Fruit fly (Drosophila melanogaster) whole organism, embryonic: ENCODE results near the gene Mpcp2.

Experiments
- Bgb ChIP-seq: fragments of 200-800 bp; sonication (Bioruptor generic); IDR thresholded peaks from 2 replicates; pipeline ENCODE4 v1.3.6; 2022; ENCODE audit warnings: missing biosample characterization, missing genetic modification characterization; ENCODE audit not compliant: partially characterized antibody
- CG10321 ChIP-seq: fragments of 200-800 bp; sonication (Bioruptor generic); IDR thresholded peaks from 2 replicates; pipeline ENCODE4 v1.3.6; 2022; ENCODE audit warnings: missing biosample characterization, missing genetic modification characterization
- CG10431 ChIP-seq: fragments of 200-800 bp; sonication (Bioruptor generic); optimal IDR thresholded peaks from 3 replicates; lab custom pipeline; 2018; ENCODE audit warnings: missing biosample characterization, mild to moderate bottlenecking, missing genetic modification characterization
- CG10565 ChIP-seq: fragments of 200-800 bp; sonication (Bioruptor generic); optimal IDR thresholded peaks from 3 replicates; lab custom pipeline; 2016; ENCODE audit warnings: missing biosample characterization, mild to moderate bottlenecking, missing genetic modification characterization
- CG10959 ChIP-seq: fragments of 200-800 bp; sonication (Bioruptor generic); IDR thresholded peaks from 2 replicates; pipeline ENCODE4 v1.3.6; 2022; ENCODE audit warnings: missing biosample characterization, missing genetic modification characterization
- CG14050 ChIP-seq: fragments of 200-800 bp; sonication (Bioruptor generic); IDR thresholded peaks from 3 replicates; pipeline ENCODE4 v1.3.6; 2022; ENCODE audit warnings: missing biosample characterization, missing genetic modification characterization
- CG1647 ChIP-seq: fragments of 200-800 bp; sonication (Bioruptor generic); optimal IDR thresholded peaks from 3 replicates; lab custom pipeline; 2016; ENCODE audit warnings: missing biosample characterization, missing genetic modification characterization
- CG16779 ChIP-seq: fragments of 200-800 bp; sonication (Bioruptor generic); IDR thresholded peaks from 2 replicates; pipeline ENCODE4 v1.3.6; 2022; ENCODE audit warnings: missing biosample characterization, missing genetic modification characterization
- CG16813 ChIP-seq: fragments of 200-800 bp; sonication (Bioruptor generic); IDR thresholded peaks from 3 replicates; pipeline ENCODE4 v1.3.6; 2022; ENCODE audit warnings: missing biosample characterization, missing genetic modification characterization; ENCODE audit not compliant: partially characterized antibody
- CG16815 ChIP-seq: fragments of 200-800 bp; sonication (Bioruptor generic); optimal IDR thresholded peaks from 3 replicates; lab custom pipeline; 2017; ENCODE audit warnings: missing biosample characterization, mild to moderate bottlenecking, missing genetic modification characterization
- CG33213 ChIP-seq: fragments of 200-800 bp; sonication (Bioruptor generic); optimal IDR thresholded peaks from 3 replicates; lab custom pipeline; 2016; ENCODE audit warnings: missing biosample characterization, missing genetic modification characterization
- CG4404 ChIP-seq: fragments of 200-800 bp; sonication (Bioruptor generic); IDR thresholded peaks from 2 replicates; pipeline ENCODE4 v1.3.6; 2022; ENCODE audit warnings: missing biosample characterization, missing genetic modification characterization
- CG7928 ChIP-seq: fragments of 200-800 bp; sonication (Bioruptor generic); optimal IDR thresholded peaks from 2 replicates; lab custom pipeline; 2017; ENCODE audit warnings: missing biosample characterization, mild to moderate bottlenecking, missing genetic modification characterization
- CG8281 ChIP-seq: fragments of 200-800 bp; sonication (Bioruptor generic); optimal IDR thresholded peaks from 2 replicates; lab custom pipeline; 2018; ENCODE audit warnings: missing biosample characterization, mild to moderate bottlenecking, missing genetic modification characterization, moderate library complexity
- CG8359 ChIP-seq: fragments of 200-800 bp; sonication (Bioruptor generic); optimal IDR thresholded peaks from 2 replicates; lab custom pipeline; 2017; ENCODE audit warnings: missing biosample characterization, mild to moderate bottlenecking, missing genetic modification characterization, borderline replicate concordance
- CG9437 ChIP-seq: fragments of 200-800 bp; sonication (Bioruptor generic); optimal IDR thresholded peaks from 2 replicates; lab custom pipeline; 2018; ENCODE audit warnings: missing biosample characterization, mild to moderate bottlenecking, missing genetic modification characterization
- CG9932 ChIP-seq: fragments of 200-800 bp; sonication (Bioruptor generic); IDR thresholded peaks from 2 replicates; pipeline ENCODE4 v1.3.6; 2022; ENCODE audit warnings: missing biosample characterization, missing genetic modification characterization
- Chrac-16 ChIP-seq: fragments of 200-800 bp; sonication (Bioruptor generic); optimal IDR thresholded peaks from 3 replicates; lab custom pipeline; 2016; ENCODE audit warnings: missing biosample characterization, missing genetic modification characterization
- CkIIα-i1 ChIP-seq: fragments of 200-800 bp; sonication (Bioruptor generic); IDR thresholded peaks from 2 replicates; pipeline ENCODE4 v1.3.6; 2022; ENCODE audit warnings: missing biosample characterization, missing genetic modification characterization
- Dad ChIP-seq: fragments of 200-800 bp; sonication (Bioruptor generic); optimal IDR thresholded peaks from 3 replicates; lab custom pipeline; 2016; ENCODE audit warnings: missing biosample characterization, missing genetic modification characterization
- Dip3 ChIP-seq: fragments of 200-800 bp; sonication (Bioruptor generic); optimal IDR thresholded peaks from 3 replicates; lab custom pipeline; 2016; ENCODE audit warnings: missing biosample characterization, missing genetic modification characterization
- Dll ChIP-seq: fragments of 200-800 bp; sonication (Bioruptor generic); IDR thresholded peaks from 4 replicates; pipeline ENCODE4 v1.3.6; 2022; ENCODE audit warnings: missing biosample characterization, missing genetic modification characterization; ENCODE audit not compliant: partially characterized antibody
- Lhr ChIP-seq: fragments of 200-800 bp; sonication (Bioruptor generic); optimal IDR thresholded peaks from 3 replicates; lab custom pipeline; 2017; ENCODE audit warnings: mild to moderate bottlenecking, missing biosample characterization, missing genetic modification reagents, missing genetic modification characterization
- Pdp1 ChIP-seq, 2 experiments: fragments of 200-800 bp; sonication (Bioruptor generic); optimal IDR thresholded peaks; 3 replicates each; lab custom pipeline; 2016; ENCODE audit warnings: missing biosample characterization in 2 of 2, missing genetic modification characterization in 2 of 2, mild to moderate bottlenecking in 1 of 2, moderate library complexity in 1 of 2
- Scr ChIP-seq: fragments of 200-800 bp; sonication (Bioruptor generic); IDR thresholded peaks from 2 replicates; pipeline ENCODE4 v1.3.6; 2022; ENCODE audit warnings: missing biosample characterization, missing genetic modification characterization; ENCODE audit not compliant: partially characterized antibody
- Side ChIP-seq: fragments of 200-800 bp; sonication (Bioruptor generic); optimal IDR thresholded peaks from 2 replicates; lab custom pipeline; 2016; ENCODE audit warnings: missing biosample characterization, missing genetic modification characterization
- Six4 ChIP-seq: fragments of 200-800 bp; sonication (Bioruptor generic); optimal IDR thresholded peaks from 2 replicates; lab custom pipeline; 2016; ENCODE audit warnings: missing biosample characterization, missing genetic modification characterization
- al ChIP-seq: fragments of 200-800 bp; sonication (Bioruptor generic); IDR thresholded peaks from 2 replicates; pipeline ENCODE4 v1.3.6; 2022; ENCODE audit warnings: missing biosample characterization, missing genetic modification characterization
- ase ChIP-seq: fragments of 200-800 bp; sonication (Bioruptor generic); IDR thresholded peaks from 3 replicates; pipeline ENCODE4 v1.3.6; 2022; ENCODE audit warnings: missing biosample characterization, missing genetic modification characterization
- dati ChIP-seq: fragments of 200-800 bp; sonication (Bioruptor generic); IDR thresholded peaks from 2 replicates; pipeline ENCODE4 v1.3.6; 2022; ENCODE audit warnings: missing biosample characterization, missing genetic modification characterization
- en ChIP-seq: fragments of 200-800 bp; sonication (Bioruptor generic); optimal IDR thresholded peaks from 2 replicates; lab custom pipeline; 2016; ENCODE audit warnings: missing biosample characterization, missing genetic modification characterization
- fd96Cb ChIP-seq: fragments of 200-800 bp; sonication (Bioruptor generic); optimal IDR thresholded peaks from 2 replicates; lab custom pipeline; 2018; ENCODE audit warnings: missing biosample characterization, mild to moderate bottlenecking, missing genetic modification characterization, moderate library complexity
- ftz-f1 ChIP-seq: fragments of 200-800 bp; sonication (Bioruptor generic); optimal IDR thresholded peaks from 2 replicates; lab custom pipeline; 2016; ENCODE audit warnings: missing biosample characterization, missing genetic modification characterization
- gcm ChIP-seq: fragments of 200-800 bp; sonication (Bioruptor generic); optimal IDR thresholded peaks from 2 replicates; lab custom pipeline; 2019; ENCODE audit warnings: missing biosample characterization, mild to moderate bottlenecking, missing genetic modification characterization, moderate library complexity
- hth ChIP-seq: fragments of >200 bp; optimal IDR thresholded peaks from 2 replicates; lab custom pipeline; 2017; ENCODE audit warnings: inconsistent platforms
- insv ChIP-seq, 2 experiments: fragments of 200-800 bp; sonication (Bioruptor generic); optimal IDR thresholded peaks; 3 replicates each; lab custom pipeline; 2016 to 2018; ENCODE audit warnings: missing biosample characterization in 2 of 2, missing genetic modification characterization in 2 of 2
- kah ChIP-seq: fragments of 200-800 bp; sonication (Bioruptor generic); optimal IDR thresholded peaks from 2 replicates; lab custom pipeline; 2018; ENCODE audit warnings: missing biosample characterization, mild to moderate bottlenecking, missing genetic modification characterization
- maf-S ChIP-seq: fragments of 200-800 bp; sonication (Bioruptor generic); optimal IDR thresholded peaks from 2 replicates; lab custom pipeline; 2016; ENCODE audit warnings: missing biosample characterization, missing genetic modification characterization
- nerfin-1 ChIP-seq: fragments of 200-800 bp; sonication (Bioruptor generic); optimal IDR thresholded peaks from 3 replicates; lab custom pipeline; 2019; ENCODE audit warnings: missing biosample characterization, mild to moderate bottlenecking, missing genetic modification characterization, moderate library complexity
- pan ChIP-seq, 4 experiments: fragments of >200 bp in 3 of 4; fragments of 200-800 bp in 1 of 4; sonication (Bioruptor generic) in 1 of 4; optimal IDR thresholded peaks in 3 of 4; IDR thresholded peaks in 1 of 4; 2 replicates each; pipeline versions ENCODE4 v1.3.6 to Lab custom; 2017 to 2022; ENCODE audit warnings: missing biosample characterization in 2 of 4, missing genetic modification characterization in 2 of 4, mixed read lengths in 1 of 4
- rib ChIP-seq: fragments of 200-800 bp; sonication (Bioruptor generic); IDR thresholded peaks from 2 replicates; pipeline ENCODE4 v1.3.6; 2022; ENCODE audit warnings: missing biosample characterization, missing genetic modification characterization
- row ChIP-seq: fragments of 200-800 bp; sonication (Bioruptor generic); IDR thresholded peaks from 3 replicates; pipeline ENCODE4 v1.3.6; 2022; ENCODE audit warnings: missing biosample characterization, missing genetic modification characterization
- slou ChIP-seq: fragments of 200-800 bp; sonication (Bioruptor generic); optimal IDR thresholded peaks from 3 replicates; lab custom pipeline; 2016; ENCODE audit warnings: missing biosample characterization, missing genetic modification characterization
- slp2 ChIP-seq: fragments of 200-800 bp; sonication (Bioruptor generic); optimal IDR thresholded peaks from 2 replicates; lab custom pipeline; 2016; ENCODE audit warnings: missing biosample characterization, missing genetic modification characterization
- stc ChIP-seq: fragments of 200-800 bp; sonication (Bioruptor generic); IDR thresholded peaks from 2 replicates; pipeline ENCODE4 v1.3.6; 2022; ENCODE audit warnings: missing biosample characterization, missing genetic modification characterization
- tgo ChIP-seq: fragments of 200-800 bp; sonication (Bioruptor generic); IDR thresholded peaks from 3 replicates; pipeline ENCODE4 v1.3.6; 2022; ENCODE audit warnings: missing biosample characterization, missing genetic modification characterization
- tll ChIP-seq, 2 experiments: fragments of 200-800 bp in 1 of 2; fragments of >200 bp in 1 of 2; sonication (Bioruptor generic) in 1 of 2; optimal IDR thresholded peaks; 2 replicates each; lab custom pipeline; 2017 to 2019; ENCODE audit warnings: missing biosample characterization in 2 of 2, missing genetic modification characterization in 2 of 2, mild to moderate bottlenecking in 1 of 2, moderate library complexity in 1 of 2
- unc-4 ChIP-seq: fragments of 200-800 bp; sonication (Bioruptor generic); IDR thresholded peaks from 2 replicates; pipeline ENCODE4 v1.3.6; 2022; ENCODE audit warnings: missing biosample characterization, missing genetic modification characterization; ENCODE audit not compliant: partially characterized antibody
- unpg ChIP-seq: fragments of 200-800 bp; sonication (Bioruptor generic); optimal IDR thresholded peaks from 3 replicates; lab custom pipeline; 2018; ENCODE audit warnings: missing biosample characterization, mild to moderate bottlenecking, missing genetic modification characterization, moderate library complexity
- wdn ChIP-seq: fragments of 200-800 bp; sonication (Bioruptor generic); IDR thresholded peaks from 2 replicates; pipeline ENCODE4 v1.3.6; 2022; ENCODE audit warnings: missing biosample characterization, missing genetic modification characterization
- zfh1 ChIP-seq: fragments of 200-800 bp; sonication (Bioruptor generic); IDR thresholded peaks from 3 replicates; pipeline ENCODE4 v1.3.6; 2022; ENCODE audit warnings: missing biosample characterization, missing genetic modification characterization

Mpcp2 gene

DNA sequence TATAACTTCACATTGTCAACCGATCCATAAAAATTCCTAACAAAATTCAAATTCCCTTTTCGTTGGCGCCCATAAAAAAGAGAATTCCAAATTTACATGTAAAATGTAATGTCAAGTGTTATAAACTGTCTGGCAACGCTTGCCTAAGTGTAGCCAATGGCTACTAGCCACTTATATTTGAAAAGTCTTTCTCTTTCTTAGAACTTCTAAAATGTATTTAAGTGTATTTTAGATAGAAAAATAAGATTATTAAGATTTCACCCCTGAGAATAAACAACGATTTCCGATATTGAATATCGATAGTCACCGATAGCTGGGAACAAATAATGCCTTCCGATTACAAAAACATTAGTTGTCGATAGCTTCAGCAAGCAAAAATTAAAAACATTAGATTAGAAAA lies 22.2 kb downstream of the Mpcp2 start, which contains the start of gene CG34039 (continued):
- TF ChIP-seq CG7928 (GFP tag; lab: Kevin White, UChicago) (no peak), CG9437 (GFP tag; lab: Kevin White, UChicago) (no peak), CG9932 (GFP tag; lab: Robert Waterston, UW) (no peak), Six4 (GFP tag; lab: Kevin White, UChicago) (no peak), Pdp1 (GFP tag; optimal IDR thresholded peaks at IDR 0.05; lab: Kevin White, UChicago) (no peak), hth (lab: Kevin White, UChicago) (no peak), ftz-f1 (GFP tag; lab: Kevin White, UChicago) (no peak), CkIIα-i1 (GFP tag; lab: Robert Waterston, UW) (no peak), tll (GFP tag; optimal IDR thresholded peaks at IDR 0.05; lab: Kevin White, UChicago) (no peak), Dip3 (no peak), maf-S (GFP tag; lab: Kevin White, UChicago) (no peak), CG10431 (no peak), Lhr (GFP tag; lab: Kevin White, UChicago) (peak; percentile 90), tgo (GFP tag; lab: Robert Waterston, UW) (no peak), CG1647 (GFP tag; lab: Kevin White, UChicago) (no peak), pan (optimal IDR thresholded peaks at IDR 0.05; lab: Kevin White, UChicago) (no peak), pan (GFP tag; optimal IDR thresholded peaks at IDR 0.05 in 1 of 2, IDR thresholded peaks at IDR 0.05 in 1 of 2) (no peak), gcm (GFP tag; lab: Kevin White, UChicago) (peak; percentile 2), CG14050 (GFP tag; lab: Robert Waterston, UW) (no peak), CG16813 (GFP tag; lab: Robert Waterston, UW) (peak; percentile 93), slou (GFP tag; lab: Kevin White, UChicago) (no peak), CG16815 (no peak), CG4404 (no peak), CG10959 (GFP tag; lab: Robert Waterston, UW) (no peak), nerfin-1 (tag; lab: Kevin White, UChicago) (no peak), Side (GFP tag; lab: Kevin White, UChicago) (no peak), Dll (GFP tag; lab: Robert Waterston, UW) (peak; percentile 99), slp2 (no peak), CG10321 (no peak), fd96Cb (no peak), unc-4 (GFP tag; lab: Robert Waterston, UW) (peak; percentile 97), stc (no peak), Chrac-16 (GFP tag; lab: Kevin White, UChicago) (no peak), CG16779 (GFP tag; lab: Robert Waterston, UW) (no peak), rib (GFP tag; lab: Robert Waterston, UW) (no peak), CG33213 (GFP tag; lab: Kevin White, UChicago) (peak; percentile 31), insv (GFP tag; optimal IDR thresholded peaks at IDR 0.05; lab: Kevin White, UChicago) (peak in 1 of 2 experiments; percentile 1), Dad (GFP tag; lab: Kevin White, UChicago) (no peak), en (GFP tag; lab: Kevin White, UChicago) (no peak), Bgb (peak; percentile 93), kah (GFP tag; lab: Kevin White, UChicago) (no peak), Scr (GFP tag; lab: Robert Waterston, UW) (peak; percentile 94), row (GFP tag; lab: Robert Waterston, UW) (peak; percentile 31; the same call in 2 of the 3 replicates), CG8359 (GFP tag; lab: Kevin White, UChicago) (no peak), unpg (no peak), ase (GFP tag; lab: Robert Waterston, UW) (no peak), dati (no peak), CG10565 (no peak), CG8281 (tag; lab: Kevin White, UChicago) (no peak), al (GFP tag; lab: Robert Waterston, UW) (no peak), zfh1 (no peak), wdn (GFP tag; lab: Robert Waterston, UW) (no peak)
- TF ChIP-seq, all 482 proteins: peak for 102
